Worm (Caenorhabditis elegans) whole organism, L3 larva: ENCODE measurements around the gene tpi-1.

ENCODE experiments used
- R02D3.7 ChIP-seq: fragments of 150-350 bp; optimal IDR thresholded peaks from 2 replicates; lab custom pipeline; 2014; ENCODE audit warnings: missing biosample characterization, missing genetic modification characterization
- aly-2 ChIP-seq: fragments of 150-350 bp; optimal IDR thresholded peaks from 2 replicates; lab custom pipeline; 2014; ENCODE audit warnings: missing biosample characterization, missing genetic modification characterization
- ama-1 ChIP-seq: fragments of 150-350 bp; optimal IDR thresholded peaks from 2 replicates; lab custom pipeline; 2018
- ceh-16 ChIP-seq: sonication (generic microtip); optimal IDR thresholded peaks from 2 replicates; lab custom pipeline; 2017; ENCODE audit warnings: missing biosample characterization, missing genetic modification characterization
- ceh-28 ChIP-seq: fragments of 150-350 bp; optimal IDR thresholded peaks from 2 replicates; lab custom pipeline; 2014; ENCODE audit warnings: missing biosample characterization, missing genetic modification reagents, missing genetic modification characterization
- ceh-9 ChIP-seq: sonication (generic microtip); optimal IDR thresholded peaks from 2 replicates; lab custom pipeline; 2018; ENCODE audit warnings: missing biosample characterization, missing genetic modification characterization
- egl-27 ChIP-seq: sonication (generic microtip); optimal IDR thresholded peaks from 4 replicates; lab custom pipeline; 2017; ENCODE audit warnings: missing biosample characterization, missing genetic modification reagents, missing genetic modification characterization
- lsy-12 ChIP-seq: sonication (generic microtip); optimal IDR thresholded peaks from 2 replicates; lab custom pipeline; 2016; ENCODE audit warnings: mild to moderate bottlenecking, missing genetic modification characterization, missing compliant biosample characterization
- mdl-1 ChIP-seq: fragments of 150-350 bp; optimal IDR thresholded peaks from 2 replicates; lab custom pipeline; 2014; ENCODE audit warnings: missing biosample characterization, missing genetic modification characterization
- nhr-25 ChIP-seq: sonication (generic microtip); optimal IDR thresholded peaks from 2 replicates; lab custom pipeline; 2017; ENCODE audit warnings: missing biosample characterization, missing genetic modification characterization
- nhr-76 ChIP-seq: fragments of 150-350 bp; sonication (generic microtip); optimal IDR thresholded peaks from 5 replicates; lab custom pipeline; 2014; ENCODE audit warnings: missing biosample characterization, missing genetic modification characterization
- pha-4 ChIP-seq: fragments of 150-350 bp; optimal IDR thresholded peaks from 2 replicates; lab custom pipeline; 2014; ENCODE audit warnings: missing biosample characterization, missing genetic modification reagents, missing genetic modification characterization
- pqm-1 ChIP-seq: fragments of 150-350 bp; optimal IDR thresholded peaks from 2 replicates; lab custom pipeline; 2017; ENCODE audit warnings: missing biosample characterization, missing genetic modification characterization, inconsistent platforms
- zag-1 ChIP-seq: fragments of 150-350 bp; optimal IDR thresholded peaks from 2 replicates; lab custom pipeline; 2014; ENCODE audit warnings: missing biosample characterization, missing genetic modification characterization
- ztf-4 ChIP-seq: fragments of 150-350 bp; optimal IDR thresholded peaks from 2 replicates; lab custom pipeline; 2014; ENCODE audit warnings: missing biosample characterization, missing genetic modification characterization

Gene tpi-1

DNA sequence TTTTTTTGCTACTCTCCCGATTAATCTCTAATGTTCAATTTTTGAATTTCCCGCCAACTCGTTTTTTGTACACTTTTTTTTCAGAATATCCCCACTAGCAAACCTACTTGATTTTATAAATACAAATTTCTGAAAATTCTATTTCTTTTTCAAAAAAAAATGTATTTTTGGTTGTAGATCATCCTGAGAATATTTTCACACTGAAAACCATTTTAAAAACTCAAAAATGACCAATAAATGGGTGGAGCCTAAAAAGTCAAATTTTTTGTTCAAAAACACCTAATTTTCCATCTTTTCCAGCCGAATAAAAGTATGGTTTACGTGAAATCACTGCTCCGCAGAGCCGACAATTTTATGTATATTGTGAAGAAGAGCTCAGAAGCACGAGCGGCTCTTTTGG, 50.2 kb downstream of the tpi-1 start, which contains the start of gene Y17G7B.3:
Y17G7B.3 (plus strand) TSS at position 301 of the 400 bp plus-strand sequence.
- no peak for TF ChIP-seq R02D3.7
- no peak for TF ChIP-seq ceh-9
- no peak for TF ChIP-seq nhr-25 (tag; lab: Kevin White, UChicago)
- no peak for TF ChIP-seq ceh-28
- no peak for TF ChIP-seq aly-2 (tag; lab: Kevin White, UChicago)
- TF ChIP-seq zag-1 (tag; lab: Kevin White, UChicago), result no peak
- TF ChIP-seq ama-1 (lab: Kevin White, UChicago), result no peak
- no peak for TF ChIP-seq ztf-4 (tag; lab: Kevin White, UChicago)
- TF ChIP-seq mdl-1 (tag; lab: Kevin White, UChicago), result no peak
- TF ChIP-seq egl-27 (tag; lab: Kevin White, UChicago), result no peak
- TF ChIP-seq nhr-76 (tag; lab: Kevin White, UChicago), result no peak
- no peak for TF ChIP-seq pqm-1 (tag; lab: Kevin White, UChicago)
- no peak for TF ChIP-seq lsy-12 (tag; lab: Kevin White, UChicago)
- TF ChIP-seq pha-4, result no peak
- no peak for TF ChIP-seq ceh-16 (tag; lab: Kevin White, UChicago)
- TF ChIP-seq, all 47 proteins: peak for 0
